Worm (Caenorhabditis elegans) whole organism, midembryonic: ENCODE data around the gene dhs-14.

Source experiments
- T22C8.4 ChIP-seq: fragments of 200-800 bp; sonication (Bioruptor generic); IDR thresholded peaks from 2 replicates; pipeline ENCODE4 v1.3.6; 2022; ENCODE audit warnings: missing genetic modification characterization, missing compliant biosample characterization
- flt-1 ChIP-seq: fragments of 200-800 bp; sonication (Bioruptor generic); IDR thresholded peaks from 2 replicates; pipeline ENCODE4 v1.3.6; 2022; ENCODE audit warnings: missing genetic modification characterization, missing compliant biosample characterization
- med-1 ChIP-seq: sonication (generic microtip); optimal IDR thresholded peaks from 2 replicates; lab custom pipeline; 2017; ENCODE audit warnings: missing genetic modification characterization, mild to moderate bottlenecking, missing compliant biosample characterization, antibody characterized with exemption, missing genetic modification reagents; ENCODE audit not compliant: insufficient read depth
- tab-1 ChIP-seq: fragments of 200-800 bp; sonication (Bioruptor generic); IDR thresholded peaks from 2 replicates; pipeline ENCODE4 v1.3.6; 2022; ENCODE audit warnings: missing genetic modification characterization, missing compliant biosample characterization
- ztf-29 ChIP-seq: fragments of 200-800 bp; sonication (Bioruptor generic); IDR thresholded peaks from 2 replicates; pipeline ENCODE4 v1.3.6; 2022; ENCODE audit warnings: missing genetic modification reagents, missing genetic modification characterization, missing compliant biosample characterization

DNA sequence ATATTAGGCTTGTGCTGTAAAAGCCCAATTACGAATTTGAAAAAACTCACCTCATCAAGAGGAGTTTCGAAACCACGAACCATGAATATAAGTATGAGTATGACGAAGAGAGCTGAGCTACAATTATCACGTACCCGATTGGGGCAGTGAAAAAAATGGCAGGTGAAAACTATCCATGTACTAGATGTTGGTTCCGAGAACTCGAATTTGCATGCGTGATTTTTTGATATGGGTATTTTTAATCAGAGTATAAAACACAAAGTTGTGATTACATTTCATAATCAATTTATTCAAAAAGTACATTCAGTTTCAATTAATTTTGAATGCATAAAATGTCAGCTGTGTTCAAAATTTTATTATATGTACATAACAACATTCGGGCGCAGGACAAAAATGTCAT lies 48.9 kb upstream of the dhs-14 start, which contains the start of gene F54E2.9:
- no peak for TF ChIP-seq tab-1 (GFP tag; lab: Robert Waterston, UW)
- TF ChIP-seq flt-1 (GFP tag; lab: Robert Waterston, UW) = no peak
- TF ChIP-seq T22C8.4 (GFP tag; lab: Robert Waterston, UW) = no peak
- no peak for TF ChIP-seq ztf-29 (GFP tag; lab: Robert Waterston, UW)
- no peak for TF ChIP-seq med-1 (GFP tag; lab: Kevin White, UChicago)
